Fruit fly (Drosophila melanogaster) whole organism, embryonic: ENCODE results near the gene Hap40.

Experiments
- Atf6 ChIP-seq: fragments of 200-800 bp; sonication (Bioruptor generic); IDR thresholded peaks from 2 replicates; pipeline ENCODE4 v1.3.6; 2022; ENCODE audit warnings: missing biosample characterization, missing genetic modification characterization
- Bdp1 ChIP-seq: fragments of 200-800 bp; sonication (Bioruptor generic); optimal IDR thresholded peaks from 3 replicates; lab custom pipeline; 2016; ENCODE audit warnings: missing biosample characterization, missing genetic modification characterization
- CG11085 ChIP-seq: fragments of 200-800 bp; sonication (Bioruptor generic); IDR thresholded peaks from 2 replicates; pipeline ENCODE4 v1.3.6; 2022; ENCODE audit warnings: missing biosample characterization, missing genetic modification characterization
- CG12391 ChIP-seq: fragments of 200-800 bp; sonication (Bioruptor generic); optimal IDR thresholded peaks from 3 replicates; lab custom pipeline; 2018; ENCODE audit warnings: missing biosample characterization, mild to moderate bottlenecking, missing genetic modification characterization, moderate library complexity
- CG15479 ChIP-seq: fragments of 200-800 bp; sonication (Bioruptor generic); optimal IDR thresholded peaks from 3 replicates; lab custom pipeline; 2019; ENCODE audit warnings: missing biosample characterization, mild to moderate bottlenecking, missing genetic modification characterization, moderate library complexity
- CG15601 ChIP-seq: fragments of 200-800 bp; sonication (Bioruptor generic); optimal IDR thresholded peaks from 3 replicates; lab custom pipeline; 2019; ENCODE audit warnings: missing biosample characterization, mild to moderate bottlenecking, missing genetic modification characterization, moderate library complexity
- CG1603 ChIP-seq: fragments of 200-800 bp; sonication (Bioruptor generic); optimal IDR thresholded peaks from 2 replicates; lab custom pipeline; 2019; ENCODE audit warnings: missing biosample characterization, mild to moderate bottlenecking, missing genetic modification characterization, moderate library complexity
- CG17359 ChIP-seq: fragments of 200-800 bp; sonication (Bioruptor generic); optimal IDR thresholded peaks from 3 replicates; lab custom pipeline; 2018; ENCODE audit warnings: missing biosample characterization, mild to moderate bottlenecking, missing genetic modification characterization, moderate library complexity
- CG17912 ChIP-seq: fragments of 200-800 bp; sonication (Bioruptor generic); optimal IDR thresholded peaks from 2 replicates; lab custom pipeline; 2018; ENCODE audit warnings: missing biosample characterization, mild to moderate bottlenecking, missing genetic modification characterization
- CG2120 ChIP-seq: fragments of 200-800 bp; sonication (Bioruptor generic); optimal IDR thresholded peaks from 3 replicates; lab custom pipeline; 2016; ENCODE audit warnings: missing biosample characterization, missing genetic modification characterization
- CG2889 ChIP-seq: fragments of 200-800 bp; sonication (Bioruptor generic); IDR thresholded peaks from 3 replicates; pipeline ENCODE4 v1.3.6; 2022; ENCODE audit warnings: missing biosample characterization, missing genetic modification characterization
- CG30431 ChIP-seq: fragments of 200-800 bp; sonication (Bioruptor generic); optimal IDR thresholded peaks from 2 replicates; lab custom pipeline; 2017; ENCODE audit warnings: missing biosample characterization, missing genetic modification characterization
- CG34376 ChIP-seq: fragments of 200-800 bp; sonication (Bioruptor generic); optimal IDR thresholded peaks from 2 replicates; lab custom pipeline; 2018; ENCODE audit warnings: missing biosample characterization, mild to moderate bottlenecking, missing genetic modification characterization
- CG8290 ChIP-seq, 3 experiments: fragments of 200-800 bp; sonication (Bioruptor generic); optimal IDR thresholded peaks; 2 replicates each; lab custom pipeline; 2016 to 2019; ENCODE audit warnings: missing biosample characterization in 3 of 3, missing genetic modification characterization in 3 of 3, mild to moderate bottlenecking in 2 of 3, moderate library complexity in 1 of 3
- CG8765 ChIP-seq: fragments of 200-800 bp; sonication (Bioruptor generic); IDR thresholded peaks from 2 replicates; pipeline ENCODE4 v1.3.6; 2022; ENCODE audit warnings: missing biosample characterization, missing genetic modification characterization
- CG9932 ChIP-seq: fragments of 200-800 bp; sonication (Bioruptor generic); IDR thresholded peaks from 2 replicates; pipeline ENCODE4 v1.3.6; 2022; ENCODE audit warnings: missing biosample characterization, missing genetic modification characterization
- CoRest ChIP-seq: fragments of 200-800 bp; sonication (Bioruptor generic); optimal IDR thresholded peaks from 3 replicates; lab custom pipeline; 2018; ENCODE audit warnings: missing biosample characterization, mild to moderate bottlenecking, missing genetic modification characterization, moderate library complexity
- Dp ChIP-seq: fragments of 200-800 bp; sonication (Bioruptor generic); optimal IDR thresholded peaks from 2 replicates; lab custom pipeline; 2018; ENCODE audit warnings: missing biosample characterization, mild to moderate bottlenecking, missing genetic modification characterization, moderate library complexity
- Ets65A ChIP-seq: fragments of 200-800 bp; sonication (Bioruptor generic); peaks from one replicate; lab custom pipeline; 2016; ENCODE audit warnings: missing biosample characterization, missing genetic modification characterization
- Ets97D ChIP-seq: fragments of 200-800 bp; sonication (Bioruptor generic); optimal IDR thresholded peaks from 3 replicates; lab custom pipeline; 2016; ENCODE audit warnings: missing biosample characterization, missing genetic modification characterization
- Opbp ChIP-seq: fragments of 200-800 bp; sonication (Bioruptor generic); IDR thresholded peaks from 3 replicates; pipeline ENCODE4 v1.3.6; 2022; ENCODE audit warnings: missing biosample characterization, missing genetic modification characterization; ENCODE audit not compliant: partially characterized antibody
- PHDP ChIP-seq: fragments of 200-800 bp; sonication (Bioruptor generic); optimal IDR thresholded peaks from 3 replicates; lab custom pipeline; 2018; ENCODE audit warnings: missing biosample characterization, mild to moderate bottlenecking, missing genetic modification characterization, moderate library complexity
- Ptx1 ChIP-seq: fragments of 200-800 bp; sonication (Bioruptor generic); IDR thresholded peaks from 2 replicates; pipeline ENCODE4 v1.3.6; 2022; ENCODE audit warnings: missing biosample characterization, missing genetic modification characterization
- Rfx ChIP-seq: fragments of 200-800 bp; sonication (Bioruptor generic); IDR thresholded peaks from 2 replicates; pipeline ENCODE4 v1.3.6; 2022; ENCODE audit warnings: missing biosample characterization, missing genetic modification characterization
- Sin3A ChIP-seq: fragments of >200 bp; optimal IDR thresholded peaks from 2 replicates; lab custom pipeline; 2018
- Sry-β ChIP-seq: fragments of 200-800 bp; sonication (Bioruptor generic); optimal IDR thresholded peaks from 2 replicates; lab custom pipeline; 2018; ENCODE audit warnings: missing biosample characterization, mild to moderate bottlenecking, missing genetic modification characterization, moderate library complexity
- Ssrp ChIP-seq: fragments of 200-800 bp; sonication (Bioruptor generic); optimal IDR thresholded peaks from 2 replicates; lab custom pipeline; 2018; ENCODE audit warnings: missing biosample characterization, mild to moderate bottlenecking, missing genetic modification characterization, moderate library complexity
- Taf1 ChIP-seq: fragments of 200-800 bp; sonication (Bioruptor generic); IDR thresholded peaks from 2 replicates; pipeline ENCODE4 v1.3.6; 2022; ENCODE audit warnings: missing biosample characterization, missing genetic modification characterization
- Trl ChIP-seq, 3 experiments: fragments of >200 bp in 2 of 3; fragments of 200-800 bp in 1 of 3; sonication (Bioruptor generic) in 1 of 3; optimal IDR thresholded peaks; 2 replicates in 1 of 3; 3 replicates in 2 of 3; lab custom pipeline; 2016 to 2017; ENCODE audit warnings: missing biosample characterization in 1 of 3, missing genetic modification characterization in 1 of 3
- Vsx1 ChIP-seq: fragments of 200-800 bp; sonication (Bioruptor generic); optimal IDR thresholded peaks from 2 replicates; lab custom pipeline; 2017; ENCODE audit warnings: missing biosample characterization, mild to moderate bottlenecking, missing genetic modification characterization, missing genetic modification reagents
- YL-1 ChIP-seq: fragments of 200-800 bp; sonication (Bioruptor generic); optimal IDR thresholded peaks from 3 replicates; lab custom pipeline; 2017; ENCODE audit warnings: missing biosample characterization, mild to moderate bottlenecking, missing genetic modification characterization
- ash1 ChIP-seq: fragments of 200-800 bp; sonication (Bioruptor generic); optimal IDR thresholded peaks from 2 replicates; lab custom pipeline; 2018; ENCODE audit warnings: missing biosample characterization, mild to moderate bottlenecking, missing genetic modification characterization
- crp ChIP-seq, 2 experiments: fragments of 200-800 bp; sonication (Bioruptor generic); optimal IDR thresholded peaks; 2 replicates in 1 of 2; 3 replicates in 1 of 2; lab custom pipeline; 2017; ENCODE audit warnings: missing biosample characterization in 2 of 2, missing genetic modification characterization in 2 of 2, mild to moderate bottlenecking in 1 of 2, moderate library complexity in 1 of 2
- dan ChIP-seq: fragments of 200-800 bp; sonication (Bioruptor generic); IDR thresholded peaks from 2 replicates; pipeline ENCODE4 v1.3.6; 2022; ENCODE audit warnings: missing biosample characterization, missing genetic modification characterization
- dysf ChIP-seq: fragments of 200-800 bp; sonication (Bioruptor generic); IDR thresholded peaks from 3 replicates; pipeline ENCODE4 v1.3.6; 2022; ENCODE audit warnings: missing biosample characterization, missing genetic modification characterization
- gcm2 ChIP-seq: fragments of 200-800 bp; sonication (Bioruptor generic); optimal IDR thresholded peaks from 2 replicates; lab custom pipeline; 2016; ENCODE audit warnings: missing biosample characterization, missing genetic modification characterization
- hth ChIP-seq: fragments of >200 bp; optimal IDR thresholded peaks from 2 replicates; lab custom pipeline; 2017; ENCODE audit warnings: inconsistent platforms
- insv ChIP-seq, 2 experiments: fragments of 200-800 bp; sonication (Bioruptor generic); optimal IDR thresholded peaks; 3 replicates each; lab custom pipeline; 2016 to 2018; ENCODE audit warnings: missing biosample characterization in 2 of 2, missing genetic modification characterization in 2 of 2
- lbe ChIP-seq: fragments of 200-800 bp; sonication (Bioruptor generic); optimal IDR thresholded peaks from 2 replicates; lab custom pipeline; 2016; ENCODE audit warnings: missing biosample characterization, mild to moderate bottlenecking, missing genetic modification characterization
- phol ChIP-seq: fragments of 200-800 bp; sonication (Bioruptor generic); optimal IDR thresholded peaks from 3 replicates; lab custom pipeline; 2018; ENCODE audit warnings: missing biosample characterization, mild to moderate bottlenecking, missing genetic modification characterization, moderate library complexity
- prd ChIP-seq, 3 experiments: fragments of >200 bp in 2 of 3; fragments of 200-800 bp in 1 of 3; sonication (Bioruptor generic) in 1 of 3; optimal IDR thresholded peaks in 2 of 3; IDR thresholded peaks in 1 of 3; 2 replicates in 2 of 3; 3 replicates in 1 of 3; pipeline versions ENCODE4 v1.3.6 to Lab custom; 2017 to 2022; ENCODE audit warnings: missing biosample characterization in 1 of 3, missing genetic modification characterization in 1 of 3
- psq ChIP-seq: fragments of 200-800 bp; sonication (Bioruptor generic); optimal IDR thresholded peaks from 2 replicates; lab custom pipeline; 2017; ENCODE audit warnings: missing biosample characterization, missing genetic modification characterization
- pzg ChIP-seq: fragments of 200-800 bp; sonication (Bioruptor generic); optimal IDR thresholded peaks from 3 replicates; lab custom pipeline; 2018; ENCODE audit warnings: missing biosample characterization, mild to moderate bottlenecking, missing genetic modification characterization, moderate library complexity
- row ChIP-seq: fragments of 200-800 bp; sonication (Bioruptor generic); IDR thresholded peaks from 3 replicates; pipeline ENCODE4 v1.3.6; 2022; ENCODE audit warnings: missing biosample characterization, missing genetic modification characterization
- salm ChIP-seq: fragments of 200-800 bp; sonication (Bioruptor generic); optimal IDR thresholded peaks from 2 replicates; lab custom pipeline; 2018; ENCODE audit warnings: missing biosample characterization, mild to moderate bottlenecking, missing genetic modification characterization
- sens ChIP-seq: fragments of 200-800 bp; sonication (Bioruptor generic); peaks from one replicate; lab custom pipeline; 2016; ENCODE audit warnings: missing biosample characterization, missing genetic modification characterization
- sisA ChIP-seq: fragments of 200-800 bp; sonication (Bioruptor generic); IDR thresholded peaks from 2 replicates; pipeline ENCODE4 v1.3.6; 2022; ENCODE audit warnings: missing biosample characterization, missing genetic modification characterization

Gene Hap40

dm6 chrX:15688757-15689156 is 15.2 kb upstream of the Hap40 start, which contains the start of gene CG15599:
Gene CG15599, minus strand, starts transcription at chrX:15688857.
- no peak for TF ChIP-seq CG17912 (GFP tag; lab: Kevin White, UChicago)
- no peak for TF ChIP-seq CG2889
- TF ChIP-seq CG11085 (GFP tag; lab: Robert Waterston, UW): no peak
- no peak for TF ChIP-seq Vsx1
- TF ChIP-seq CG30431: no peak
- no peak for TF ChIP-seq Ssrp (tag; lab: Kevin White, UChicago)
- TF ChIP-seq, all 482 proteins: peak for 0

- peak; percentile 12 for TF ChIP-seq Ets97D (GFP tag; lab: Kevin White, UChicago)
- peak; percentile 45 for TF ChIP-seq pzg
- no peak for TF ChIP-seq ash1 (GFP tag; lab: Kevin White, UChicago)
- no peak for TF ChIP-seq CG8290 (GFP tag; optimal IDR thresholded peaks at IDR 0.05; lab: Kevin White, UChicago)
- TF ChIP-seq CG8290 (tag; optimal IDR thresholded peaks at IDR 0.05; lab: Kevin White, UChicago): peak in 1 of 2 experiments; percentile 56
- no peak for TF ChIP-seq CG11085 (GFP tag; lab: Robert Waterston, UW)
- peak; percentile 78 for TF ChIP-seq row
- TF ChIP-seq Sin3A: peak; percentile 42
- peak; percentile 11 for TF ChIP-seq CG15601
- no peak for TF ChIP-seq Atf6 (GFP tag; lab: Robert Waterston, UW)
- TF ChIP-seq CG34376 (GFP tag; lab: Kevin White, UChicago): no peak
- no peak for TF ChIP-seq salm (tag; lab: Kevin White, UChicago)
- TF ChIP-seq CoRest (tag; lab: Kevin White, UChicago): peak; percentile 20
- peak; percentile 54 for TF ChIP-seq CG15479 (GFP tag; lab: Kevin White, UChicago)
- TF ChIP-seq crp (GFP tag; optimal IDR thresholded peaks at IDR 0.05; lab: Kevin White, UChicago): peak; percentile 63 to 93
- TF ChIP-seq hth (lab: Kevin White, UChicago): no peak
- TF ChIP-seq gcm2 (GFP tag; lab: Kevin White, UChicago): no peak
- TF ChIP-seq Taf1 (GFP tag; lab: Robert Waterston, UW): no peak
- TF ChIP-seq CG2120 (GFP tag; lab: Kevin White, UChicago): peak; percentile 32
- no peak for TF ChIP-seq PHDP (tag; lab: Kevin White, UChicago)
- TF ChIP-seq Trl (optimal IDR thresholded peaks at IDR 0.05; lab: Kevin White, UChicago): no peak
- no peak for TF ChIP-seq Trl (GFP tag; optimal IDR thresholded peaks at IDR 0.05; lab: Kevin White, UChicago)
- TF ChIP-seq psq (GFP tag; lab: Kevin White, UChicago): no peak
- TF ChIP-seq CG17359 (tag; lab: Kevin White, UChicago): no peak
- TF ChIP-seq CG1603 (tag; lab: Kevin White, UChicago): peak; percentile 42
- 0 out of 2 replicates have a peak, but pooled peaks have one; percentile 9 for TF ChIP-seq sisA (GFP tag; lab: Robert Waterston, UW)
- TF ChIP-seq CG8765 (GFP tag; lab: Robert Waterston, UW): no peak
- no peak for TF ChIP-seq YL-1 (GFP tag; lab: Kevin White, UChicago)
- peak; percentile 56 for TF ChIP-seq Ets65A (GFP tag; lab: Kevin White, UChicago)
- TF ChIP-seq Opbp (GFP tag; lab: Robert Waterston, UW): 0 out of 3 replicates have a peak, but pooled peaks have one; percentile 39
- no peak for TF ChIP-seq Dp (GFP tag; lab: Kevin White, UChicago)
- TF ChIP-seq phol (tag; lab: Kevin White, UChicago): peak; percentile 15
- TF ChIP-seq CG12391 (tag; lab: Kevin White, UChicago): peak; percentile 2
- 0 out of 2 replicates have a peak, but pooled peaks have one; percentile 18 for TF ChIP-seq Ptx1
- peak; percentile 18; the same call in 1 of the 2 replicates for TF ChIP-seq CG9932 (GFP tag; lab: Robert Waterston, UW)
- peak; percentile 94 for TF ChIP-seq Sry-β
- TF ChIP-seq dysf: 0 out of 3 replicates have a peak, but pooled peaks have one; percentile 6
- peak; percentile 91 to 98 for TF ChIP-seq insv (GFP tag; optimal IDR thresholded peaks at IDR 0.05; lab: Kevin White, UChicago)
- TF ChIP-seq lbe: no peak
- TF ChIP-seq prd (optimal IDR thresholded peaks at IDR 0.05; lab: Kevin White, UChicago): no peak
- 0 out of 3 replicates have a peak, but pooled peaks have one; percentile 32 for TF ChIP-seq prd (GFP tag; IDR thresholded peaks at IDR 0.05; lab: Robert Waterston, UW)
- TF ChIP-seq dan (GFP tag; lab: Robert Waterston, UW): no peak
- TF ChIP-seq Bdp1 (GFP tag; lab: Kevin White, UChicago): no peak
- peak; percentile 7; the same call in 1 of the 2 replicates for TF ChIP-seq Rfx
- TF ChIP-seq sens: peak; percentile 79
These were observed 6.9 kb upstream of the Hap40 start, which contains the start of gene CG8128 for dm6 chrX:15696854-15697540. Gene CG8128, plus strand, starts transcription at chrX:15697494.
